Worm (Caenorhabditis elegans) whole organism, midembryonic: Measurements from ENCODE around the gene cav-1.

Experiments
- T22C8.4 ChIP-seq: fragments of 200-800 bp; sonication (Bioruptor generic); IDR thresholded peaks from 2 replicates; pipeline ENCODE4 v1.3.6; 2022; ENCODE audit warnings: missing genetic modification characterization, missing compliant biosample characterization
- cog-1 ChIP-seq: sonication (generic microtip); optimal IDR thresholded peaks from 2 replicates; lab custom pipeline; 2016; ENCODE audit warnings: missing genetic modification characterization, missing compliant biosample characterization
- flt-1 ChIP-seq: fragments of 200-800 bp; sonication (Bioruptor generic); IDR thresholded peaks from 2 replicates; pipeline ENCODE4 v1.3.6; 2022; ENCODE audit warnings: missing genetic modification characterization, missing compliant biosample characterization
- klf-2 ChIP-seq: fragments of 200-800 bp; sonication (Bioruptor generic); conservative IDR thresholded peaks from 2 replicates; pipeline ENCODE4 v1.3.6; 2022; ENCODE audit warnings: missing genetic modification reagents, missing genetic modification characterization, missing compliant biosample characterization
- med-1 ChIP-seq: sonication (generic microtip); optimal IDR thresholded peaks from 2 replicates; lab custom pipeline; 2017; ENCODE audit warnings: missing genetic modification characterization, mild to moderate bottlenecking, missing compliant biosample characterization, antibody characterized with exemption, missing genetic modification reagents; ENCODE audit not compliant: insufficient read depth
- ref-1 ChIP-seq: fragments of 200-800 bp; sonication (Bioruptor generic); conservative IDR thresholded peaks from 2 replicates; pipeline ENCODE4 v1.3.6; 2022; ENCODE audit warnings: missing genetic modification reagents, missing genetic modification characterization, missing compliant biosample characterization
- tab-1 ChIP-seq: fragments of 200-800 bp; sonication (Bioruptor generic); IDR thresholded peaks from 2 replicates; pipeline ENCODE4 v1.3.6; 2022; ENCODE audit warnings: missing genetic modification characterization, missing compliant biosample characterization
- ztf-23 ChIP-seq: fragments of 200-800 bp; sonication (Bioruptor generic); IDR thresholded peaks from 2 replicates; pipeline ENCODE4 v1.3.6; 2022; ENCODE audit warnings: missing genetic modification reagents, missing genetic modification characterization, missing compliant biosample characterization
- ztf-29 ChIP-seq: fragments of 200-800 bp; sonication (Bioruptor generic); IDR thresholded peaks from 2 replicates; pipeline ENCODE4 v1.3.6; 2022; ENCODE audit warnings: missing genetic modification reagents, missing genetic modification characterization, missing compliant biosample characterization

Gene cav-1

ce11 chrIV:9803544-9803943 is 31.2 kb downstream of the cav-1 start:
- TF ChIP-seq tab-1 (GFP tag; lab: Robert Waterston, UW) (no peak), klf-2 (GFP tag; lab: Robert Waterston, UW) (no peak), flt-1 (GFP tag; lab: Robert Waterston, UW) (no peak), T22C8.4 (GFP tag; lab: Robert Waterston, UW) (no peak), ztf-29 (GFP tag; lab: Robert Waterston, UW) (no peak), med-1 (GFP tag; lab: Kevin White, UChicago) (no peak), ztf-23 (GFP tag; lab: Robert Waterston, UW) (no peak), ref-1 (no peak), cog-1 (no peak)

ce11 chrIV:9810633-9811032 is 38.3 kb downstream of the cav-1 start, which contains the start of gene dct-15:
Gene dct-15, minus strand, starts transcription at chrIV:9810733.
- TF ChIP-seq ref-1 (no peak), ztf-29 (GFP tag; lab: Robert Waterston, UW) (no peak), T22C8.4 (GFP tag; lab: Robert Waterston, UW) (no peak), med-1 (GFP tag; lab: Kevin White, UChicago) (no peak), flt-1 (GFP tag; lab: Robert Waterston, UW) (no peak), klf-2 (GFP tag; lab: Robert Waterston, UW) (no peak), cog-1 (no peak), tab-1 (GFP tag; lab: Robert Waterston, UW) (no peak), ztf-23 (GFP tag; lab: Robert Waterston, UW) (no peak)

DNA sequence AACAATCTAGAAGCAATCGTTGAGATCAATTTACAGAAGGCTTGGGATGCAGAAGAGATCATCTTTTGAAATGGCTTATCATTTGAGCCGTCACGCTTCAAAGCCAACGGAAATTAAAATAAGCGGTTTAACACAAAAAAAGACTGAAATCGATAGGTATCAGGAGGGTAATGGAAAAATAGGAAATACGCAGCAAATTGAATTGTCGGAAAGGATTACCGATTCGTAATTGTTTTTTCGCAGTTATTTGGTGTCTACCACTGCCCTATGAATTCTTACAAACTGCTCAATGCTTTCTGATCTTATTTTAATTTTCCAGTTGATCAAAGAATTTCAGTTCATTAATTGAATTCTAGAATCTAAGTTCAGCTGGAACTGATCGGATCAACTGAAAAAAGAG is 39.2 kb downstream of the cav-1 start:
- TF ChIP-seq tab-1 (GFP tag; lab: Robert Waterston, UW) (no peak), med-1 (GFP tag; lab: Kevin White, UChicago) (no peak), T22C8.4 (GFP tag; lab: Robert Waterston, UW) (no peak), klf-2 (GFP tag; lab: Robert Waterston, UW) (no peak), cog-1 (no peak), ztf-23 (GFP tag; lab: Robert Waterston, UW) (no peak), flt-1 (GFP tag; lab: Robert Waterston, UW) (no peak), ztf-29 (GFP tag; lab: Robert Waterston, UW) (no peak), ref-1 (no peak)

- TF ChIP-seq med-1 (GFP tag; lab: Kevin White, UChicago) (no peak), cog-1 (no peak), T22C8.4 (GFP tag; lab: Robert Waterston, UW) (no peak), flt-1 (GFP tag; lab: Robert Waterston, UW) (no peak), klf-2 (GFP tag; lab: Robert Waterston, UW) (no peak), tab-1 (GFP tag; lab: Robert Waterston, UW) (no peak), ztf-29 (GFP tag; lab: Robert Waterston, UW) (no peak), ztf-23 (GFP tag; lab: Robert Waterston, UW) (no peak), ref-1 (no peak)
Measured at ce11 chrIV:9815432-9815831, 43.1 kb downstream of the cav-1 start, which contains the start of gene egl-20. Gene egl-20, minus strand, starts transcription at chrIV:9815532.

DNA sequence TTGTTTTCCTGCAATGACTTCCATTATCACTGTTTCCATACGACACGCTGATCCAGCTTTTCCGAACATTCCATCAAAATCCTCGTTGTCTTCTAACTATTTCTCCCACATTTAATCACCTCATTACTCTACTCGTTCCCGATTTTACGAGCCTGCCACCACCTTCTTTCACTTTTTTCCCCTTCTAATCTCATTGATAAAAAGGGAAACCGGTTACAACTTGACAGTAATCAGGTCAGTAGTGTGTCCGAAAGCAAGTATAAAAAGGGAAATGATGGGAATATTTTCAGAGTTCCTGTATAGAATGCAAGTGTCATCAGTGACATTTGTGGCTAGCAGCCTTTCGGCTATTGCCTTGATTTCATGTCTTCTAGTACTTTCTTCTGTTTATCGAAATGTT is 49.3 kb downstream of the cav-1 start, which contains the start of gene col-123:
Gene col-123, plus strand, starts transcription at position 301 of the 400 bp plus-strand sequence.
- TF ChIP-seq med-1 (GFP tag; lab: Kevin White, UChicago) = no peak
- no peak for TF ChIP-seq flt-1 (GFP tag; lab: Robert Waterston, UW)
- TF ChIP-seq ref-1 = no peak
- TF ChIP-seq tab-1 (GFP tag; lab: Robert Waterston, UW) = no peak
- TF ChIP-seq cog-1 = no peak
- TF ChIP-seq ztf-29 (GFP tag; lab: Robert Waterston, UW) = no peak

DNA sequence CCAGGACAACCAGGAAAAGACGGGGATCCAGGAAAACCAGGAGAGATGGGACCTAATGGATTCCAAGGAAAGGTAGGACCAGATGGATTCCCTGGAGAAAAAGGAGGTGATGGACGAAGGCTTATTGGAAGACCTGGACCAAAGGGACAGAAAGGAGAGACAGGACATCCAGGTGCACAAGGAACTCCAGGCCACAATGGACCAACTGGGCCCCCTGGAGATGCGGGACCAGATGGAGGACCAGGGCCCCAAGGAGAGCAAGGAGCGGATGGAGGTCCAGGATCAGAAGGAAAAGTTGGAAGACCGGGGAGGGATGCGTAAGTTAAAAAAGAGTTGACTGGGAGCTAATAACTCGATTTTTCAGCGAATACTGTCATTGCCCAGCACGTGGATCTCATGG is 50.3 kb downstream of the cav-1 start:
- no peak for TF ChIP-seq ztf-29 (GFP tag; lab: Robert Waterston, UW)
- no peak for TF ChIP-seq cog-1
- TF ChIP-seq flt-1 (GFP tag; lab: Robert Waterston, UW) = no peak
- TF ChIP-seq klf-2 (GFP tag; lab: Robert Waterston, UW) = no peak
- no peak for TF ChIP-seq ref-1
- no peak for TF ChIP-seq tab-1 (GFP tag; lab: Robert Waterston, UW)
- TF ChIP-seq ztf-23 (GFP tag; lab: Robert Waterston, UW) = no peak
- TF ChIP-seq T22C8.4 (GFP tag; lab: Robert Waterston, UW) = no peak
